Worm (Caenorhabditis elegans): Measurements from ENCODE around the gene col-169.

- TF ChIP-seq ztf-11 (tag; optimal IDR thresholded peaks at IDR 0.05) (no peak), F37D6.2 (tag; optimal IDR thresholded peaks at IDR 0.05) (no peak), php-3 (GFP tag; IDR thresholded peaks at IDR 0.05) (no peak), snpc-4 (tag; optimal IDR thresholded peaks at IDR 0.05) (no peak), egl-43 (GFP tag; IDR thresholded peaks at IDR 0.05) (no peak), mxl-2 (GFP tag; conservative IDR thresholded peaks at IDR 0.05) (no peak), daf-19 (GFP tag; conservative IDR thresholded peaks at IDR 0.05) (no peak), ces-1 (GFP tag; optimal IDR thresholded peaks at IDR 0.05) (no peak), ama-1 (optimal IDR thresholded peaks at IDR 0.05) (no peak), fos-1 (tag; optimal IDR thresholded peaks at IDR 0.05) (no peak), mxl-3 (GFP tag; optimal IDR thresholded peaks at IDR 0.05) (no peak), mdt-29 (GFP tag; IDR thresholded peaks at IDR 0.05) (no peak), Y5F2A.4 (GFP tag; optimal IDR thresholded peaks at IDR 0.05) (no peak)
These were observed 5.8 kb upstream of the col-169 start, which contains the start of gene col-167 for ce11 chrX:6323129-6323528.

Measured in whole organism, L4 larva.